Worm (Caenorhabditis elegans) whole organism, L2 larva: ENCODE results near the gene F22B7.3.

ENCODE experiments used
- F13H6.1 ChIP-seq: sonication (generic microtip); optimal IDR thresholded peaks from 2 replicates; lab custom pipeline; 2016; ENCODE audit warnings: missing genetic modification characterization, missing compliant biosample characterization
- ceh-82 ChIP-seq: fragments of 150-350 bp; optimal IDR thresholded peaks from 2 replicates; lab custom pipeline; 2014; ENCODE audit warnings: missing biosample characterization, missing genetic modification characterization
- egl-27 ChIP-seq: sonication (generic microtip); optimal IDR thresholded peaks from 3 replicates; lab custom pipeline; 2017; ENCODE audit warnings: missing biosample characterization, missing genetic modification reagents, missing genetic modification characterization
- fos-1 ChIP-seq: fragments of 150-350 bp; optimal IDR thresholded peaks from 2 replicates; lab custom pipeline; 2014; ENCODE audit warnings: missing biosample characterization, missing genetic modification characterization
- lin-13 ChIP-seq: fragments of 150-350 bp; optimal IDR thresholded peaks from 2 replicates; lab custom pipeline; 2014; ENCODE audit warnings: missing biosample characterization, missing genetic modification reagents, missing genetic modification characterization
- lsy-2 ChIP-seq, 2 experiments: fragments of 150-350 bp in 1 of 2; sonication (generic microtip) in 1 of 2; optimal IDR thresholded peaks; 2 replicates each; lab custom pipeline; 2014 to 2017; ENCODE audit warnings: missing biosample characterization in 2 of 2, missing genetic modification characterization in 2 of 2
- nhr-10 ChIP-seq: sonication (generic microtip); optimal IDR thresholded peaks from 2 replicates; lab custom pipeline; 2017; ENCODE audit warnings: missing biosample characterization, missing genetic modification characterization
- unc-39 ChIP-seq: fragments of 150-350 bp; optimal IDR thresholded peaks from 2 replicates; lab custom pipeline; 2014; ENCODE audit warnings: missing biosample characterization, missing genetic modification characterization
- unc-62 ChIP-seq: fragments of 150-350 bp; optimal IDR thresholded peaks from 2 replicates; lab custom pipeline; 2014; ENCODE audit warnings: missing biosample characterization, missing genetic modification reagents, missing genetic modification characterization
- ztf-1 ChIP-seq: fragments of 200-800 bp; sonication (Bioruptor generic); conservative IDR thresholded peaks from 2 replicates; pipeline ENCODE4 v1.3.6; 2022; ENCODE audit warnings: missing genetic modification characterization, missing compliant biosample characterization

DNA sequence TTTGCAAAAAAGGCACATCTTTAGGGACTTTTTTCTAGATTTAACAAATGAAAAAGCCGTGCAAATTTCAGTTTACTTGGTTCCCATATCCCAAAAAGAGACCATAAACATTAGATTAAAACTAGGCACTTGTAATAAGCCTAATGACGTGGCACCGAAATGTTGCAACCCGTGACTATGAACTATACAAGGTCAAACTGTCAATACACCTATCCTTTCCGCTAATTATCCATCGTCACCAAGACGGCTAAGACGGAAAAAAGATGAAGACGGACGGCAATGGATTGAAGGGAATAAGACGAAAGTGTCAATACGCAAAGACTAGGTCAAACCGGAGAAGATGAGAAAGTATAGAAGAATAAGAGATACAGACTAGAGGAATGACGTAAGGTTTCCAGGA is 49.7 kb upstream of the F22B7.3 start:
- TF ChIP-seq egl-27 (tag; lab: Kevin White, UChicago) (peak; percentile 48), lsy-2 (tag; optimal IDR thresholded peaks at IDR 0.05; lab: Kevin White, UChicago) (no peak), ztf-1 (GFP tag; lab: Robert Waterston, UW) (no peak), ceh-82 (tag; lab: Kevin White, UChicago) (no peak), fos-1 (no peak), nhr-10 (tag; lab: Kevin White, UChicago) (no peak), unc-39 (tag; lab: Kevin White, UChicago) (no peak), lin-13 (GFP tag; lab: Kevin White, UChicago) (no peak), F13H6.1 (tag; lab: Kevin White, UChicago) (no peak), unc-62 (GFP tag; lab: Kevin White, UChicago) (no peak)
